Worm (Caenorhabditis elegans) whole organism, L1 larva: Measurements from ENCODE around the gene srd-43.

ENCODE experiments used
- C34B4.2 ChIP-seq: sonication (generic microtip); optimal IDR thresholded peaks from 2 replicates; lab custom pipeline; 2017; ENCODE audit warnings: mild to moderate bottlenecking, missing genetic modification characterization, missing compliant biosample characterization
- F16B12.6 ChIP-seq: fragments of 150-350 bp; optimal IDR thresholded peaks from 2 replicates; lab custom pipeline; 2014; ENCODE audit warnings: missing biosample characterization, missing genetic modification characterization
- Y116A8C.19 ChIP-seq: sonication (generic microtip); optimal IDR thresholded peaks from 2 replicates; lab custom pipeline; 2016; ENCODE audit warnings: missing compliant biosample characterization, missing genetic modification characterization, borderline replicate concordance
- aha-1 ChIP-seq: fragments of 150-350 bp; optimal IDR thresholded peaks from 2 replicates; lab custom pipeline; 2014; ENCODE audit warnings: missing biosample characterization, missing genetic modification characterization
- aly-2 ChIP-seq: fragments of 150-350 bp; optimal IDR thresholded peaks from 2 replicates; lab custom pipeline; 2014; ENCODE audit warnings: missing biosample characterization, missing genetic modification characterization
- ama-1 ChIP-seq: fragments of 150-350 bp; optimal IDR thresholded peaks from 2 replicates; lab custom pipeline; 2014
- blmp-1 ChIP-seq: fragments of 150-350 bp; optimal IDR thresholded peaks from 2 replicates; lab custom pipeline; 2014; ENCODE audit warnings: missing biosample characterization, missing genetic modification characterization
- ceh-63 ChIP-seq: fragments of 200-800 bp; sonication (Bioruptor generic); optimal IDR thresholded peaks from 2 replicates; lab custom pipeline; 2018; ENCODE audit warnings: mild to moderate bottlenecking, missing genetic modification characterization, missing compliant biosample characterization
- ceh-8 ChIP-seq: fragments of 200-800 bp; sonication (Bioruptor generic); optimal IDR thresholded peaks from 2 replicates; lab custom pipeline; 2018; ENCODE audit warnings: mild to moderate bottlenecking, missing genetic modification characterization, moderate library complexity, missing compliant biosample characterization
- ceh-90 ChIP-seq: sonication (generic microtip); optimal IDR thresholded peaks from 2 replicates; lab custom pipeline; 2016; ENCODE audit warnings: missing genetic modification characterization, missing compliant biosample characterization
- dsc-1 ChIP-seq: sonication (generic microtip); optimal IDR thresholded peaks from 2 replicates; lab custom pipeline; 2016; ENCODE audit warnings: mild to moderate bottlenecking, missing genetic modification characterization, missing compliant biosample characterization
- efl-1 ChIP-seq, 4 experiments: fragments of 150-350 bp; optimal IDR thresholded peaks in 3 of 4; peaks in 1 of 4; 1 replicate in 1 of 4; 2 replicates in 3 of 4; lab custom pipeline; 2014; ENCODE audit warnings: missing biosample characterization in 2 of 4, missing genetic modification characterization in 2 of 4, missing genetic modification reagents in 2 of 4
- egl-27 ChIP-seq, 2 experiments: fragments of 150-350 bp in 1 of 2; sonication (generic microtip); optimal IDR thresholded peaks; 3 replicates each; lab custom pipeline; 2017 to 2018; ENCODE audit warnings: missing biosample characterization in 2 of 2, missing genetic modification characterization in 2 of 2, missing genetic modification reagents in 2 of 2
- elt-2 ChIP-seq: sonication (generic microtip); optimal IDR thresholded peaks from 2 replicates; lab custom pipeline; 2016; ENCODE audit warnings: missing genetic modification characterization, mild to moderate bottlenecking, inconsistent platforms, missing compliant biosample characterization, missing genetic modification reagents
- elt-3 ChIP-seq, 6 experiments: fragments of 150-350 bp in 1 of 6; sonication (generic microtip); optimal IDR thresholded peaks; 2 replicates each; lab custom pipeline; 2017 to 2018; ENCODE audit warnings: missing biosample characterization in 6 of 6, missing genetic modification characterization in 6 of 6, inconsistent platforms in 1 of 6
- ets-5 ChIP-seq: fragments of 200-800 bp; sonication (Bioruptor generic); IDR thresholded peaks from 2 replicates; pipeline ENCODE4 v1.3.6; 2022; ENCODE audit warnings: missing genetic modification characterization, missing compliant biosample characterization
- fkh-10 ChIP-seq: sonication (generic microtip); optimal IDR thresholded peaks from 2 replicates; lab custom pipeline; 2017; ENCODE audit warnings: missing biosample characterization, missing genetic modification reagents, missing genetic modification characterization
- fkh-4 ChIP-seq: sonication (generic microtip); optimal IDR thresholded peaks from 2 replicates; lab custom pipeline; 2016; ENCODE audit warnings: missing compliant biosample characterization, missing genetic modification characterization, borderline replicate concordance
- fos-1 ChIP-seq: fragments of 150-350 bp; optimal IDR thresholded peaks from 2 replicates; lab custom pipeline; 2014; ENCODE audit warnings: missing biosample characterization, missing genetic modification characterization
- grh-1 ChIP-seq: fragments of 200-800 bp; sonication (Bioruptor generic); IDR thresholded peaks from 2 replicates; pipeline ENCODE4 v1.3.6; 2022; ENCODE audit warnings: missing genetic modification reagents, missing genetic modification characterization, missing compliant biosample characterization
- hlh-17 ChIP-seq: fragments of 200-800 bp; sonication (Bioruptor generic); optimal IDR thresholded peaks from 2 replicates; lab custom pipeline; 2018; ENCODE audit warnings: missing genetic modification characterization, mild to moderate bottlenecking, missing compliant biosample characterization, moderate library complexity, borderline replicate concordance
- hlh-4 ChIP-seq: sonication (generic microtip); optimal IDR thresholded peaks from 2 replicates; lab custom pipeline; 2016; ENCODE audit warnings: mild to moderate bottlenecking, missing genetic modification characterization, missing compliant biosample characterization
- isw-1 ChIP-seq: fragments of 200-800 bp; sonication (Bioruptor generic); IDR thresholded peaks from 2 replicates; pipeline ENCODE4 v1.3.6; 2022; ENCODE audit warnings: missing genetic modification characterization, missing compliant biosample characterization
- lin-13 ChIP-seq: fragments of 150-350 bp; optimal IDR thresholded peaks from 2 replicates; lab custom pipeline; 2014; ENCODE audit warnings: missing biosample characterization, missing genetic modification reagents, missing genetic modification characterization
- lin-15B ChIP-seq: fragments of 150-350 bp; sonication (generic microtip); optimal IDR thresholded peaks from 3 replicates; lab custom pipeline; 2014; ENCODE audit warnings: missing biosample characterization, missing genetic modification characterization
- lin-35 ChIP-seq, 2 experiments: fragments of 150-350 bp; optimal IDR thresholded peaks; 2 replicates each; lab custom pipeline; 2014; ENCODE audit warnings: missing biosample characterization in 2 of 2, missing genetic modification characterization in 2 of 2, missing genetic modification reagents in 2 of 2
- lin-39 ChIP-seq: fragments of 150-350 bp; optimal IDR thresholded peaks from 2 replicates; lab custom pipeline; 2014; ENCODE audit warnings: missing biosample characterization, missing genetic modification reagents, missing genetic modification characterization
- lir-3 ChIP-seq: sonication (generic microtip); optimal IDR thresholded peaks from 2 replicates; lab custom pipeline; 2016; ENCODE audit warnings: mild to moderate bottlenecking, missing genetic modification characterization, moderate library complexity, missing compliant biosample characterization; ENCODE audit not compliant: poor library complexity
- lsy-2 ChIP-seq, 2 experiments: fragments of 150-350 bp; optimal IDR thresholded peaks; 2 replicates each; lab custom pipeline; 2014; ENCODE audit warnings: missing biosample characterization in 2 of 2, missing genetic modification characterization in 2 of 2
- mab-9 ChIP-seq: fragments of 200-800 bp; sonication (Bioruptor generic); IDR thresholded peaks from 2 replicates; pipeline ENCODE4 v1.3.6; 2022; ENCODE audit warnings: missing genetic modification reagents, missing genetic modification characterization, missing compliant biosample characterization
- mef-2 ChIP-seq: fragments of 150-350 bp; optimal IDR thresholded peaks from 2 replicates; lab custom pipeline; 2014; ENCODE audit warnings: missing biosample characterization, missing genetic modification characterization
- nhr-19 ChIP-seq: fragments of 200-800 bp; sonication (Bioruptor generic); conservative IDR thresholded peaks from 2 replicates; pipeline ENCODE4 v1.3.6; 2022; ENCODE audit warnings: missing genetic modification characterization, missing compliant biosample characterization
- nhr-237 ChIP-seq: fragments of 150-350 bp; optimal IDR thresholded peaks from 2 replicates; lab custom pipeline; 2014; ENCODE audit warnings: missing biosample characterization, missing genetic modification characterization
- nhr-76 ChIP-seq: sonication (generic microtip); optimal IDR thresholded peaks from 2 replicates; lab custom pipeline; 2017; ENCODE audit warnings: missing biosample characterization, missing genetic modification characterization
- nhr-84 ChIP-seq: sonication (generic microtip); optimal IDR thresholded peaks from 2 replicates; lab custom pipeline; 2017; ENCODE audit warnings: missing biosample characterization, missing genetic modification characterization
- nhr-85 ChIP-seq: sonication (generic microtip); peaks from one replicate; lab custom pipeline; 2016; ENCODE audit warnings: missing genetic modification characterization, inconsistent platforms, missing compliant biosample characterization
- pag-3 ChIP-seq: sonication (generic microtip); optimal IDR thresholded peaks from 2 replicates; lab custom pipeline; 2017; ENCODE audit warnings: missing genetic modification characterization, mild to moderate bottlenecking, missing compliant biosample characterization, antibody characterized with exemption, borderline replicate concordance; ENCODE audit not compliant: insufficient read depth
- pax-3 ChIP-seq: fragments of 200-800 bp; sonication (Bioruptor generic); optimal IDR thresholded peaks from 2 replicates; lab custom pipeline; 2018; ENCODE audit warnings: mild to moderate bottlenecking, missing genetic modification characterization, moderate library complexity, missing compliant biosample characterization
- pqm-1 ChIP-seq: sonication (generic microtip); optimal IDR thresholded peaks from 3 replicates; lab custom pipeline; 2017; ENCODE audit warnings: missing biosample characterization, missing genetic modification characterization
- rnt-1 ChIP-seq: sonication (generic microtip); optimal IDR thresholded peaks from 2 replicates; lab custom pipeline; 2016; ENCODE audit warnings: mild to moderate bottlenecking, missing genetic modification characterization, moderate library complexity, missing compliant biosample characterization
- skn-1 ChIP-seq: fragments of 150-350 bp; optimal IDR thresholded peaks from 2 replicates; lab custom pipeline; 2014; ENCODE audit warnings: missing biosample characterization, missing genetic modification characterization
- sptf-1 ChIP-seq: fragments of 150-350 bp; optimal IDR thresholded peaks from 2 replicates; lab custom pipeline; 2014; ENCODE audit warnings: missing biosample characterization, missing genetic modification characterization
- swsn-7 ChIP-seq: sonication (generic microtip); optimal IDR thresholded peaks from 2 replicates; lab custom pipeline; 2016; ENCODE audit warnings: missing genetic modification characterization, missing compliant biosample characterization
- tbx-2 ChIP-seq: sonication (generic microtip); optimal IDR thresholded peaks from 2 replicates; lab custom pipeline; 2016; ENCODE audit warnings: missing genetic modification characterization, missing compliant biosample characterization
- unc-130 ChIP-seq: fragments of 150-350 bp; optimal IDR thresholded peaks from 2 replicates; lab custom pipeline; 2017; ENCODE audit warnings: missing biosample characterization, missing genetic modification characterization, inconsistent platforms
- unc-30 ChIP-seq: sonication (generic microtip); optimal IDR thresholded peaks from 2 replicates; lab custom pipeline; 2017; ENCODE audit warnings: missing biosample characterization, missing genetic modification characterization
- unc-62 ChIP-seq: fragments of 150-350 bp; optimal IDR thresholded peaks from 2 replicates; lab custom pipeline; 2014; ENCODE audit warnings: missing biosample characterization, missing genetic modification reagents, missing genetic modification characterization
- unc-86 ChIP-seq: sonication (generic microtip); optimal IDR thresholded peaks from 2 replicates; lab custom pipeline; 2016; ENCODE audit warnings: missing genetic modification characterization, missing compliant biosample characterization
- vab-15 ChIP-seq: sonication (generic microtip); optimal IDR thresholded peaks from 2 replicates; lab custom pipeline; 2017; ENCODE audit warnings: missing genotype, mild to moderate bottlenecking, missing genetic modification characterization, missing compliant biosample characterization
- xbp-1 ChIP-seq: sonication (generic microtip); optimal IDR thresholded peaks from 2 replicates; lab custom pipeline; 2016; ENCODE audit warnings: missing genetic modification characterization, missing compliant biosample characterization
- zag-1 ChIP-seq: fragments of 150-350 bp; optimal IDR thresholded peaks from 2 replicates; lab custom pipeline; 2014; ENCODE audit warnings: missing biosample characterization, missing genetic modification characterization
- zip-4 ChIP-seq: fragments of 200-800 bp; sonication (Bioruptor generic); optimal IDR thresholded peaks from 2 replicates; lab custom pipeline; 2018; ENCODE audit warnings: mild to moderate bottlenecking, missing genetic modification characterization, moderate library complexity, missing compliant biosample characterization

srd-43 gene

DNA sequence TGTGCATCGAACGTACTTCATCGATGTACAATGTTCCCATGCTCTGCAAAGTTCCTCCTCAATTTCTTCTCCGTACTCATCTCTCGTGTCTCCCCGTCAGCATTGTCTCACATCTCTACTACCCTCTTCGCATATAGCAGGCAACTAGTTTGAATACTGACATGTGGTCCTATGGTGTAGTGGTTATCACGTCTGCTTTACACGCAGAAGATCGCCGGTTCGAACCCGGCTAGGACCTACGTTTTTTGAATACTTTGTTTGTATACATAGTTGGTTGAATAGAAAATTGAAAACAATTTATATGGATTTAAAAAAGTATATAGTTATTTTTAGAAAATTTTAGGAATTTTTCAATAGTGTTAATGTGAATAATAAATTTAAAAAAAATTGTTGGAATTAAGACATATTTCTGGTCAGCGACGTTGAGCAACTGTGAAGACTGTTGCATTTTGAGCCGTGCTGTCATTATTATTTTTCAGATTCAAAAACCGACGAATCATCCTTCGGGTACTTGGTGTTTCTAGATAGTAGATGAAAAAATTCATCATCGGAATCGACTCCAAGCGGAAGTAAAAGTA is 1.3 kb upstream of the srd-43 start (continued):
- TF ChIP-seq unc-30: no peak
- TF ChIP-seq skn-1: peak; percentile 78
- TF ChIP-seq nhr-85 (tag; lab: Kevin White, UChicago): peak; percentile 54
- peak; percentile 50 for TF ChIP-seq aly-2
- peak in 1 of 2 experiments; percentile 59 for TF ChIP-seq egl-27 (tag; optimal IDR thresholded peaks at IDR 0.05; lab: Kevin White, UChicago)
- TF ChIP-seq isw-1 (GFP tag; lab: Robert Waterston, UW): peak; percentile 25; the same call in 1 of the 2 replicates
- peak; percentile 24 for TF ChIP-seq lin-39 (tag; lab: Kevin White, UChicago)
- TF ChIP-seq nhr-19 (GFP tag; lab: Robert Waterston, UW): peak; percentile 83
- TF ChIP-seq ets-5: no peak
- no peak for TF ChIP-seq zag-1 (tag; lab: Kevin White, UChicago)
- peak; percentile 4 for TF ChIP-seq nhr-237 (tag; lab: Kevin White, UChicago)
- TF ChIP-seq ceh-90: no peak
- no peak for TF ChIP-seq hlh-17
- TF ChIP-seq xbp-1 (tag; lab: Kevin White, UChicago): peak; percentile 70
- TF ChIP-seq nhr-84 (tag; lab: Kevin White, UChicago): no peak
- no peak for TF ChIP-seq aha-1 (tag; lab: Kevin White, UChicago)
- no peak for TF ChIP-seq zip-4
- no peak for TF ChIP-seq ceh-63 (GFP tag; lab: Kevin White, UChicago)
- no peak for TF ChIP-seq F16B12.6 (tag; lab: Kevin White, UChicago)
- TF ChIP-seq vab-15: peak; percentile 11
- TF ChIP-seq dsc-1 (tag; lab: Kevin White, UChicago): peak; percentile 84
- peak; percentile 41 for TF ChIP-seq pax-3
- peak; percentile 78 for TF ChIP-seq unc-130 (tag; lab: Kevin White, UChicago)
- no peak for TF ChIP-seq pqm-1 (tag; lab: Kevin White, UChicago)
- TF ChIP-seq efl-1 (optimal IDR thresholded peaks at IDR 0.05; lab: Kevin White, UChicago): peak; percentile 32 to 46
- TF ChIP-seq efl-1 (GFP tag; optimal IDR thresholded peaks at IDR 0.05 in 1 of 2; lab: Kevin White, UChicago): peak in 1 of 2 experiments; percentile 91
- no peak for TF ChIP-seq ama-1 (lab: Kevin White, UChicago)
- TF ChIP-seq blmp-1: peak; percentile 58
- peak; percentile 86 for TF ChIP-seq lir-3 (tag; lab: Kevin White, UChicago)
- TF ChIP-seq lin-35 (GFP tag; optimal IDR thresholded peaks at IDR 0.05; lab: Kevin White, UChicago): peak; percentile 43 to 74
- no peak for TF ChIP-seq grh-1 (GFP tag; lab: Robert Waterston, UW)
- TF ChIP-seq unc-86: peak; percentile 58
- no peak for TF ChIP-seq Y116A8C.19 (tag; lab: Kevin White, UChicago)
- no peak for TF ChIP-seq pag-3
- TF ChIP-seq elt-3 (tag; optimal IDR thresholded peaks at IDR 0.05; lab: Kevin White, UChicago): peak in 2 of 6 experiments; percentile 60 to 88
- TF ChIP-seq elt-2: peak; percentile 31
- peak; percentile 76 for TF ChIP-seq ceh-8 (GFP tag; lab: Kevin White, UChicago)
- peak; percentile 66 for TF ChIP-seq lin-13 (GFP tag; lab: Kevin White, UChicago)
- TF ChIP-seq fkh-10 (GFP tag; lab: Kevin White, UChicago): peak; percentile 51
- no peak for TF ChIP-seq C34B4.2 (tag; lab: Kevin White, UChicago)
- no peak for TF ChIP-seq unc-62 (GFP tag; lab: Kevin White, UChicago)
- TF ChIP-seq sptf-1 (tag; lab: Kevin White, UChicago): no peak
- TF ChIP-seq hlh-4 (tag; lab: Kevin White, UChicago): no peak
- peak; percentile 12 for TF ChIP-seq mef-2 (tag; lab: Kevin White, UChicago)
- peak; percentile 17 for TF ChIP-seq lin-15B (tag; lab: Kevin White, UChicago)
- peak; percentile 83 for TF ChIP-seq rnt-1 (tag; lab: Kevin White, UChicago)
- TF ChIP-seq mab-9 (GFP tag; lab: Robert Waterston, UW): no peak
- TF ChIP-seq swsn-7: peak; percentile 81
- peak; percentile 65 to 79 for TF ChIP-seq lsy-2 (tag; optimal IDR thresholded peaks at IDR 0.05; lab: Kevin White, UChicago)
- TF ChIP-seq fos-1: peak; percentile 71
- TF ChIP-seq tbx-2: peak; percentile 72
- no peak for TF ChIP-seq fkh-4 (tag; lab: Kevin White, UChicago)
- TF ChIP-seq nhr-76: peak; percentile 31
